Fruit fly (Drosophila melanogaster): Measurements from ENCODE around the gene tay.

DNA sequence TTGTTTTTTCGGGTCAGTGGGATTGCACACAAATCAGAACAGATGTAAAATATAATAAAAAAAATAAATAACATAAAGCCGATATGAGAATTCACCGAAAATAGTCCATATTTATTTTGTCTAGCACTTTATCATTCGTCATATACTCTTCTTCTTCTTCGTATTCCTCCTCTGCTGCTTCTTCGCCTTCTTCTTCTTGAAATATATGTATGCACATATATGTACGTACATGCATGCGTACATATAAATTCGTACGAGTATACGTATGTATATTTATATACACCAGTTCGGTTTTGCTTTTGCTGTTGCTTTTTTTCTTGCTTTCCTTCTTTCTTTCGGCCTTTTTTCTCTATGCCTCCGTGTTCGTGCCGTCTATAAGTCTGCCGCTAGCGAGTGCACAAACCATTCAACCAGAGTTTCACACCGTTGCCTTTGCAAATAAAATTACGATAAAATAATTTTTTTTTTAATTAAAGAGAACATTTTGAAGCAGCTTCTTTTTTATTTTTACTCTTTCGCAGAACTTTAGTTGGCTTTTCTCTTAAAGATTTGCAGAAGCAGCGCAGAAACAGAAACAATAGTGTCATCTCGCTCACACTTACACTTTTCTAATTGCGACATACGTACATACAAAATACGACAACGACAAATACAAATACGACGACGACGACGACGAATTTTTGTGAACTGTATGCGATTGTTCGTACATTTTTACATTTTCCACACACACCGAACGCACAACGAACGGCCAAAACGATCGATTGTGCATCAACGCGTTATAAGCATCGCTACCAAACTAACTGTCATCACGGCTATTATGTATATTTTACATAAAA is 482 bp downstream of the tay start:
- TF ChIP-seq CTCF (optimal IDR thresholded peaks at IDR 0.05) (peak in 1 of 2 experiments; percentile 3), CG8478 (optimal IDR thresholded peaks at IDR 0.05) (no peak)
